Fruit fly (Drosophila melanogaster): ENCODE measurements around the gene CG8031.

Gene CG8031

dm6 chr3R:12997550-12998233 is 13.4 kb downstream of the CG8031 start, which contains the start of the genes CG17327, CG44194 and CG7518 (continued):
- peak; percentile 39 for TF ChIP-seq Abd-B (GFP tag; optimal IDR thresholded peaks at IDR 0.05)
- TF ChIP-seq CG9797 (GFP tag; optimal IDR thresholded peaks at IDR 0.05): peak; percentile 90
- no peak for TF ChIP-seq CG13296 (GFP tag; optimal IDR thresholded peaks at IDR 0.05)
- peak in 1 of 3 experiments; percentile 52 for TF ChIP-seq lola (GFP tag; optimal IDR thresholded peaks at IDR 0.05)
- peak; percentile 88 for TF ChIP-seq CG7357 (GFP tag; IDR thresholded peaks at IDR 0.05)
- TF ChIP-seq CG13624 (GFP tag; optimal IDR thresholded peaks at IDR 0.05): peak; percentile 14
- TF ChIP-seq Rfx (GFP tag; IDR thresholded peaks at IDR 0.05): peak; percentile 29; the same call in 1 of the 2 replicates
- TF ChIP-seq Hr3 (GFP tag; optimal IDR thresholded peaks at IDR 0.05): peak; percentile 53
- TF ChIP-seq CG2875 (GFP tag; optimal IDR thresholded peaks at IDR 0.05): no peak
- peak; percentile 10; the same call in 1 of the 3 replicates for TF ChIP-seq CG34224 (GFP tag; IDR thresholded peaks at IDR 0.05; ENCODE audit: partially characterized antibody)
- peak; percentile 84 for TF ChIP-seq row (GFP tag; IDR thresholded peaks at IDR 0.05)
- TF ChIP-seq bbx (GFP tag; IDR thresholded peaks at IDR 0.05; ENCODE audit: partially characterized antibody): peak; percentile 37; the same call in 1 of the 2 replicates
- TF ChIP-seq CG6854 (GFP tag; optimal IDR thresholded peaks at IDR 0.05): no peak
- peak; percentile 60 for TF ChIP-seq Sry-δ (GFP tag; optimal IDR thresholded peaks at IDR 0.05)
- 0 out of 3 replicates have a peak, but pooled peaks have one; percentile 13 for TF ChIP-seq CG14860 (GFP tag; IDR thresholded peaks at IDR 0.05; ENCODE audit: partially characterized antibody)
- no peak for TF ChIP-seq zen (tag; optimal IDR thresholded peaks at IDR 0.05)
- TF ChIP-seq CG9609 (GFP tag; optimal IDR thresholded peaks at IDR 0.05): peak; percentile 5
- peak; percentile 66 for TF ChIP-seq CG12391 (tag; optimal IDR thresholded peaks at IDR 0.05)
- peak; percentile 77 for TF ChIP-seq BEAF-32 (GFP tag; optimal IDR thresholded peaks at IDR 0.05)
- no peak for TF ChIP-seq kni (GFP tag; optimal IDR thresholded peaks at IDR 0.05)
- TF ChIP-seq sc (optimal IDR thresholded peaks at IDR 0.05): no peak
- TF ChIP-seq sc (GFP tag; optimal IDR thresholded peaks at IDR 0.05): no peak
- peak; percentile 26 for TF ChIP-seq CG7786 (GFP tag; optimal IDR thresholded peaks at IDR 0.05)
- peak; percentile 21 for TF ChIP-seq CG9437 (GFP tag; optimal IDR thresholded peaks at IDR 0.05)
- peak; percentile 14 for TF ChIP-seq Fer2 (tag; optimal IDR thresholded peaks at IDR 0.05)
- peak; percentile 38 for TF ChIP-seq trem (tag; optimal IDR thresholded peaks at IDR 0.05)
- no peak for TF ChIP-seq Antp (GFP tag; optimal IDR thresholded peaks at IDR 0.05)
- no peak for TF ChIP-seq CG30431 (GFP tag; optimal IDR thresholded peaks at IDR 0.05)
- TF ChIP-seq p53 (GFP tag; optimal IDR thresholded peaks at IDR 0.05): no peak
- no peak for TF ChIP-seq Usf (GFP tag; optimal IDR thresholded peaks at IDR 0.05)
- TF ChIP-seq CG10654 (GFP tag; optimal IDR thresholded peaks at IDR 0.05): peak; percentile 12
- peak; percentile 65 for TF ChIP-seq Med (GFP tag)
- TF ChIP-seq CG15514 (GFP tag; optimal IDR thresholded peaks at IDR 0.05): peak; percentile 42
- TF ChIP-seq CG12942 (GFP tag; optimal IDR thresholded peaks at IDR 0.05): no peak
- TF ChIP-seq CG42726 (GFP tag; IDR thresholded peaks at IDR 0.05; ENCODE audit: partially characterized antibody): peak; percentile 51; the same call in 1 of the 2 replicates
- TF ChIP-seq CG9727 (GFP tag; optimal IDR thresholded peaks at IDR 0.05): peak; percentile 32
- TF ChIP-seq pum (GFP tag; optimal IDR thresholded peaks at IDR 0.05): peak; percentile 27
- no peak for TF ChIP-seq CG7928 (GFP tag; optimal IDR thresholded peaks at IDR 0.05)
- no peak for TF ChIP-seq dimm (GFP tag; IDR thresholded peaks at IDR 0.05)
- TF ChIP-seq CG1602 (GFP tag; optimal IDR thresholded peaks at IDR 0.05): peak; percentile 11
- peak; percentile 11 for TF ChIP-seq fru (optimal IDR thresholded peaks at IDR 0.05)
- peak; percentile 59 for TF ChIP-seq MBD-R2 (GFP tag; IDR thresholded peaks at IDR 0.05)
- TF ChIP-seq nmo (GFP tag; optimal IDR thresholded peaks at IDR 0.05): peak; percentile 45
- no peak for TF ChIP-seq ATbp (GFP tag; optimal IDR thresholded peaks at IDR 0.05)
- TF ChIP-seq da (GFP tag; optimal IDR thresholded peaks at IDR 0.05): no peak
- TF ChIP-seq jumu (GFP tag; optimal IDR thresholded peaks at IDR 0.05): no peak
- no peak for TF ChIP-seq ttk (GFP tag; IDR thresholded peaks at IDR 0.05)
- TF ChIP-seq YL-1 (GFP tag; optimal IDR thresholded peaks at IDR 0.05): peak; percentile 43
- TF ChIP-seq CG13123 (GFP tag; optimal IDR thresholded peaks at IDR 0.05): no peak
